Worm (Caenorhabditis elegans): ENCODE results near the gene lgc-47.

- TF ChIP-seq ceh-83 (GFP tag; optimal IDR thresholded peaks at IDR 0.05), result no peak
- TF ChIP-seq nhr-28 (tag; optimal IDR thresholded peaks at IDR 0.05), result no peak
- TF ChIP-seq elt-3 (tag; optimal IDR thresholded peaks at IDR 0.05), result no peak
- TF ChIP-seq nhr-76 (tag; optimal IDR thresholded peaks at IDR 0.05), result no peak
- no peak for TF ChIP-seq blmp-1 (tag; optimal IDR thresholded peaks at IDR 0.05)
- no peak for TF ChIP-seq ztf-11 (tag; optimal IDR thresholded peaks at IDR 0.05)
- TF ChIP-seq nhr-237 (tag; optimal IDR thresholded peaks at IDR 0.05), result no peak
Measured at ce11 chrX:9856618-9857017, 49.2 kb upstream of the lgc-47 start, which contains the start of gene R07B1.11.

Measured in whole organism, mixed stage, embryonic.